Fruit fly (Drosophila melanogaster): Measurements from ENCODE around the gene CG15764.

CG15764 gene

dm6 chrX:5853461-5853860 lies 15.4 kb upstream of the CG15764 start, which contains the start of gene CG43136:
Gene CG43136, plus strand, starts transcription at chrX:5853761.
- TF ChIP-seq eg (GFP tag; IDR thresholded peaks at IDR 0.05) = no peak
- TF ChIP-seq dac (GFP tag; optimal IDR thresholded peaks at IDR 0.05) = no peak
- TF ChIP-seq CG11294 (GFP tag; IDR thresholded peaks at IDR 0.05) = no peak
- TF ChIP-seq Ets21C (GFP tag; optimal IDR thresholded peaks at IDR 0.05) = no peak
- no peak for TF ChIP-seq CG9139 (GFP tag; optimal IDR thresholded peaks at IDR 0.05)
- no peak for TF ChIP-seq CG10631 (GFP tag; optimal IDR thresholded peaks at IDR 0.05)
- no peak for TF ChIP-seq CG16779 (tag; optimal IDR thresholded peaks at IDR 0.05)
- no peak for TF ChIP-seq Hr39 (GFP tag; optimal IDR thresholded peaks at IDR 0.05)
- no peak for TF ChIP-seq CG7368 (GFP tag; optimal IDR thresholded peaks at IDR 0.05)
- no peak for TF ChIP-seq salr (GFP tag; optimal IDR thresholded peaks at IDR 0.05)
- TF ChIP-seq Eip78C (GFP tag) = no peak
- no peak for TF ChIP-seq Hr4 (GFP tag; optimal IDR thresholded peaks at IDR 0.05)

- TF ChIP-seq CG15336 (GFP tag; IDR thresholded peaks at IDR 0.05) (no peak), achi (GFP tag; optimal IDR thresholded peaks at IDR 0.05) (no peak), CG11902 (GFP tag; optimal IDR thresholded peaks at IDR 0.05) (no peak), CG7368 (GFP tag; optimal IDR thresholded peaks at IDR 0.05) (no peak), CG6792 (GFP tag; optimal IDR thresholded peaks at IDR 0.05) (no peak), CG34406 (GFP tag; optimal IDR thresholded peaks at IDR 0.05) (no peak), topi (GFP tag; optimal IDR thresholded peaks at IDR 0.05) (no peak)
Measured at dm6 chrX:5865051-5865450, 3.8 kb upstream of the CG15764 start, which contains the start of gene CG43137. Gene CG43137, minus strand, starts transcription at chrX:5865151.

- 0 out of 3 replicates have a peak, but pooled peaks have one; percentile 16 for TF ChIP-seq CG8119 (GFP tag; IDR thresholded peaks at IDR 0.05)
- peak; percentile 26 for TF ChIP-seq CG32006 (GFP tag; optimal IDR thresholded peaks at IDR 0.05)
- no peak for TF ChIP-seq esn (GFP tag; optimal IDR thresholded peaks at IDR 0.05)
- no peak for TF ChIP-seq CG34406 (GFP tag; optimal IDR thresholded peaks at IDR 0.05)
- peak; percentile 11 for TF ChIP-seq Eip78C (GFP tag)
- no peak for TF ChIP-seq cyc (GFP tag; optimal IDR thresholded peaks at IDR 0.05)
Measured at dm6 chrX:5866095-5866494, 2.8 kb upstream of the CG15764 start.

DNA sequence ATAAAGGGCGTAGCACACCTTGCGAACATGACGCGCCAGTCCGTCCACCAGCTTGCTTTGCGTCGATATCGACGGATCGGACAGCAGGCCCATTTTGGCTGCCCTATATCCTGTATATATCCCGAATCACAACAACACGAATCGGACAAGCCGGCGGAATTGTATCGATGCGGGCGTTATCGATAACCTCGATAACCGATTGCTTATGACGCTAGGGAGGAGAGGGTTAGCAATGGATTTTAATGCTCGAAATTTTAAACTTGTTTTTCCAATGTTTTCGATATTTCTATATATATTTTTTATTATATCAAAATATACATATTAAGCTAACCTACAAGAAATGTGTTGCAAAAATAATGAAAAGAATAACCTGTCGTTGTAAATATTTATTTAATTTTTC lies 4.3 kb downstream of the CG15764 start, which contains the start of gene GAA1:
GAA1 (minus strand) TSS at position 194 of the 400 bp plus-strand sequence.
- TF ChIP-seq CG1621 (tag; optimal IDR thresholded peaks at IDR 0.05) = peak; percentile 2
- no peak for TF ChIP-seq Hr38 (GFP tag; optimal IDR thresholded peaks at IDR 0.05)

DNA sequence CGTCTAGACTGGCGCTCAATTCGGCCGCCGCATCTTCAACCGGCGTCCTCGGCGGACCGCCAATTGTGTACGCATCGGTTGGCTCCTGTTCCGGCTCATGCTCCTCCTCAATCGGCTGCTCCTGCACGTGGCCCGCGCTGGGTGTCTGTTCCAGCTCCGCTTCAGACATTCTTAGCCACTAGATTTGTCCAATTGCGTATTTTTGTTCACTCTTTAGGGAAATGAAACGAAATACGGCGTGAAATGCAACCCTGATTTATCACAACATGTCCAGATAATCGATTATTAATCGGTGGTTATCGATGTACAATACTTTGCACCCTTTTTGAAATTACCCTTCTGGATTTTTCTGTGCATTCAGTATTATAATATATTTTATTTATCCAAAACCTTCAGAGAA lies 7.7 kb downstream of the CG15764 start, which contains the start of gene mof:
mof (minus strand) TSS at position 270 of the 400 bp plus-strand sequence.
- TF ChIP-seq CG6792 (GFP tag; optimal IDR thresholded peaks at IDR 0.05) (no peak), CG7368 (GFP tag; optimal IDR thresholded peaks at IDR 0.05) (no peak), fd59A (GFP tag; optimal IDR thresholded peaks at IDR 0.05) (no peak), acj6 (GFP tag; optimal IDR thresholded peaks at IDR 0.05) (no peak), svp (GFP tag) (no peak), eg (GFP tag; IDR thresholded peaks at IDR 0.05) (no peak), Lpt (GFP tag; optimal IDR thresholded peaks at IDR 0.05) (no peak), OdsH (GFP tag; optimal IDR thresholded peaks at IDR 0.05) (no peak), Eip78C (GFP tag) (peak; percentile 13), ss (GFP tag; optimal IDR thresholded peaks at IDR 0.05) (no peak), CG11902 (GFP tag; optimal IDR thresholded peaks at IDR 0.05) (no peak), CG1621 (tag; optimal IDR thresholded peaks at IDR 0.05) (peak; percentile 90), CG16779 (tag; optimal IDR thresholded peaks at IDR 0.05) (no peak), fkh (GFP tag; optimal IDR thresholded peaks at IDR 0.05) (no peak), Blimp-1 (GFP tag; optimal IDR thresholded peaks at IDR 0.05) (no peak)

dm6 chrX:5879543-5879943 lies 10.6 kb downstream of the CG15764 start, which contains the start of the genes Usp30 and CG16721:
Gene Usp30, minus strand, starts transcription at chrX:5879787.
Gene CG16721, plus strand, starts transcription at chrX:5879869.
- TF ChIP-seq CG6792 (GFP tag; optimal IDR thresholded peaks at IDR 0.05) = peak; percentile 4
- TF ChIP-seq cyc (GFP tag; optimal IDR thresholded peaks at IDR 0.05) = peak; percentile 61
- TF ChIP-seq Met (GFP tag; optimal IDR thresholded peaks at IDR 0.05) = peak; percentile 57
- no peak for TF ChIP-seq dac (GFP tag; optimal IDR thresholded peaks at IDR 0.05)
- TF ChIP-seq CG6163 (GFP tag; IDR thresholded peaks at IDR 0.05) = peak; percentile 61; the same call in 2 of the 3 replicates
- no peak for TF ChIP-seq eg (GFP tag; IDR thresholded peaks at IDR 0.05)
- TF ChIP-seq Eip75B (GFP tag; optimal IDR thresholded peaks at IDR 0.05) = no peak
- TF ChIP-seq Hr39 (GFP tag; optimal IDR thresholded peaks at IDR 0.05) = peak; percentile 49
- TF ChIP-seq CG3919 (GFP tag; optimal IDR thresholded peaks at IDR 0.05) = peak; percentile 51
- TF ChIP-seq OdsH (GFP tag; optimal IDR thresholded peaks at IDR 0.05) = no peak
- peak; percentile 20 for TF ChIP-seq fd59A (GFP tag; optimal IDR thresholded peaks at IDR 0.05)
- TF ChIP-seq salr (GFP tag; optimal IDR thresholded peaks at IDR 0.05) = no peak
- no peak for TF ChIP-seq net (GFP tag; optimal IDR thresholded peaks at IDR 0.05)
- no peak for TF ChIP-seq Smox (GFP tag; optimal IDR thresholded peaks at IDR 0.05)
- no peak for TF ChIP-seq CG16779 (tag; optimal IDR thresholded peaks at IDR 0.05)
- peak; percentile 23 for TF ChIP-seq CG11762 (GFP tag; optimal IDR thresholded peaks at IDR 0.05; ENCODE audit: insufficient read depth)
- TF ChIP-seq Blimp-1 (GFP tag; optimal IDR thresholded peaks at IDR 0.05) = no peak
- peak; percentile 30 for TF ChIP-seq fd85E (GFP tag; optimal IDR thresholded peaks at IDR 0.05)
- peak; percentile 67 for TF ChIP-seq lz (GFP tag; optimal IDR thresholded peaks at IDR 0.05)
- no peak for TF ChIP-seq fkh (GFP tag; optimal IDR thresholded peaks at IDR 0.05)

Data from whole organism, prepupa.